Fruit fly (Drosophila melanogaster) whole organism: ENCODE measurements around the gene CG7126.
A peak's percentile ranks its signal among the peaks of the same experiment; 100 is the strongest.

ENCODE experiments used
- CG8478 ChIP-seq: fragments of >200 bp; optimal IDR thresholded peaks from 2 replicates; lab custom pipeline; 2018; ENCODE audit warnings: inconsistent platforms
- Dll ChIP-seq: fragments of >200 bp; optimal IDR thresholded peaks from 2 replicates; lab custom pipeline; 2017
- EcR ChIP-seq, 2 experiments: fragments of >200 bp; optimal IDR thresholded peaks; 2 replicates each; lab custom pipeline; 2017; ENCODE audit warnings: missing biosample characterization in 2 of 2, missing genetic modification characterization in 2 of 2, missing genetic modification reagents in 2 of 2
- pan ChIP-seq: fragments of >200 bp; optimal IDR thresholded peaks from 2 replicates; lab custom pipeline; 2017
- psq ChIP-seq: fragments of >200 bp; optimal IDR thresholded peaks from 2 replicates; lab custom pipeline; 2017
- usp ChIP-seq: fragments of >200 bp; optimal IDR thresholded peaks from 2 replicates; lab custom pipeline; 2017; ENCODE audit warnings: missing biosample characterization, missing genetic modification characterization, mixed read lengths

The CG7126 gene

dm6 chr3R:18302749-18303148 lies at the start of gene CG7126:
TSS of gene CG7126 (minus strand) at chr3R:18302849.
- TF ChIP-seq EcR (GFP tag; optimal IDR thresholded peaks at IDR 0.05; lab: Kevin White, UChicago), result no peak
- TF ChIP-seq psq (lab: Kevin White, UChicago), result no peak
- no peak for TF ChIP-seq usp (GFP tag; lab: Kevin White, UChicago)
- no peak for TF ChIP-seq Dll (lab: Kevin White, UChicago)
- TF ChIP-seq CG8478 (lab: Kevin White, UChicago), result no peak
- no peak for TF ChIP-seq pan (lab: Kevin White, UChicago)

dm6 chr3R:18338493-18338892 lies 35.8 kb upstream of the CG7126 start:
- TF ChIP-seq pan (lab: Kevin White, UChicago) (no peak), Dll (lab: Kevin White, UChicago) (no peak), usp (GFP tag; lab: Kevin White, UChicago) (no peak), psq (lab: Kevin White, UChicago) (no peak), EcR (GFP tag; optimal IDR thresholded peaks at IDR 0.05; lab: Kevin White, UChicago) (no peak), CG8478 (lab: Kevin White, UChicago) (no peak)

dm6 chr3R:18328842-18329241 lies 26.2 kb upstream of the CG7126 start, which contains the start of gene naz:
TSS of gene naz (minus strand) at chr3R:18328942.
- TF ChIP-seq EcR (GFP tag; optimal IDR thresholded peaks at IDR 0.05; lab: Kevin White, UChicago) (no peak), CG8478 (lab: Kevin White, UChicago) (no peak), psq (lab: Kevin White, UChicago) (no peak), Dll (lab: Kevin White, UChicago) (no peak), pan (lab: Kevin White, UChicago) (no peak), usp (GFP tag; lab: Kevin White, UChicago) (no peak)

- TF ChIP-seq usp (GFP tag; lab: Kevin White, UChicago), result no peak
Measured at dm6 chr3R:18314824-18315690, 12.4 kb upstream of the CG7126 start.

- TF ChIP-seq psq (lab: Kevin White, UChicago) (no peak), Dll (lab: Kevin White, UChicago) (peak; percentile 43)
Measured at dm6 chr3R:18314320-18314719, 11.7 kb upstream of the CG7126 start, which contains the start of gene PKD. TSS of gene PKD (minus strand) at chr3R:18314407.

dm6 chr3R:18312761-18313160 lies 10.1 kb upstream of the CG7126 start:
- TF ChIP-seq pan (lab: Kevin White, UChicago), result no peak
- TF ChIP-seq EcR (GFP tag; optimal IDR thresholded peaks at IDR 0.05; lab: Kevin White, UChicago), result no peak
- no peak for TF ChIP-seq usp (GFP tag; lab: Kevin White, UChicago)
- no peak for TF ChIP-seq CG8478 (lab: Kevin White, UChicago)
- TF ChIP-seq psq (lab: Kevin White, UChicago), result no peak
- no peak for TF ChIP-seq Dll (lab: Kevin White, UChicago)

dm6 chr3R:18311368-18311919 lies 8.8 kb upstream of the CG7126 start:
- no peak for TF ChIP-seq usp (GFP tag; lab: Kevin White, UChicago)
- TF ChIP-seq Dll (lab: Kevin White, UChicago), result no peak
- no peak for TF ChIP-seq psq (lab: Kevin White, UChicago)
- no peak for TF ChIP-seq CG8478 (lab: Kevin White, UChicago)
- TF ChIP-seq pan (lab: Kevin White, UChicago), result no peak
- no peak for TF ChIP-seq EcR (GFP tag; optimal IDR thresholded peaks at IDR 0.05; lab: Kevin White, UChicago)

- TF ChIP-seq psq (lab: Kevin White, UChicago) (no peak), Dll (lab: Kevin White, UChicago) (no peak), pan (lab: Kevin White, UChicago) (no peak), EcR (GFP tag; optimal IDR thresholded peaks at IDR 0.05; lab: Kevin White, UChicago) (no peak), CG8478 (lab: Kevin White, UChicago) (no peak), usp (GFP tag; lab: Kevin White, UChicago) (no peak)
Measured at dm6 chr3R:18310766-18311367, 8.2 kb upstream of the CG7126 start.

- TF ChIP-seq usp (GFP tag; lab: Kevin White, UChicago), result no peak
- no peak for TF ChIP-seq EcR (GFP tag; optimal IDR thresholded peaks at IDR 0.05; lab: Kevin White, UChicago)
- TF ChIP-seq CG8478 (lab: Kevin White, UChicago), result no peak
- no peak for TF ChIP-seq Dll (lab: Kevin White, UChicago)
- TF ChIP-seq psq (lab: Kevin White, UChicago), result no peak
- TF ChIP-seq pan (lab: Kevin White, UChicago), result no peak
Measured at dm6 chr3R:18309910-18310309, 7.3 kb upstream of the CG7126 start.

- no peak for TF ChIP-seq EcR (GFP tag; optimal IDR thresholded peaks at IDR 0.05; lab: Kevin White, UChicago)
- no peak for TF ChIP-seq pan (lab: Kevin White, UChicago)
- no peak for TF ChIP-seq Dll (lab: Kevin White, UChicago)
- TF ChIP-seq psq (lab: Kevin White, UChicago), result no peak
- TF ChIP-seq CG8478 (lab: Kevin White, UChicago), result no peak
- no peak for TF ChIP-seq usp (GFP tag; lab: Kevin White, UChicago)
Measured at dm6 chr3R:18301569-18301968, 1.1 kb downstream of the CG7126 start, which contains the start of gene Polr1E. TSS of gene Polr1E (minus strand) at chr3R:18301728.

dm6 chr3R:18298900-18299321 lies 3.7 kb downstream of the CG7126 start, which contains the start of gene Dlc90F:
TSS of gene Dlc90F (plus strand) at chr3R:18299229.
- TF ChIP-seq CG8478 (lab: Kevin White, UChicago) (no peak), pan (lab: Kevin White, UChicago) (no peak), Dll (lab: Kevin White, UChicago) (no peak), usp (GFP tag; lab: Kevin White, UChicago) (no peak), EcR (GFP tag; optimal IDR thresholded peaks at IDR 0.05; lab: Kevin White, UChicago) (no peak), psq (lab: Kevin White, UChicago) (no peak)
